Worm (Caenorhabditis elegans) whole organism, L3 larva: Measurements from ENCODE around the gene rab-33.

Experiments used
- R02D3.7 ChIP-seq: fragments of 150-350 bp; optimal IDR thresholded peaks from 2 replicates; lab custom pipeline; 2014; ENCODE audit warnings: missing biosample characterization, missing genetic modification characterization
- ZK546.5 ChIP-seq: sonication (generic microtip); optimal IDR thresholded peaks from 2 replicates; lab custom pipeline; 2017; ENCODE audit warnings: missing biosample characterization, missing genetic modification characterization
- aly-2 ChIP-seq: fragments of 150-350 bp; optimal IDR thresholded peaks from 2 replicates; lab custom pipeline; 2014; ENCODE audit warnings: missing biosample characterization, missing genetic modification characterization
- ama-1 ChIP-seq: fragments of 150-350 bp; optimal IDR thresholded peaks from 2 replicates; lab custom pipeline; 2018
- ceh-16 ChIP-seq: sonication (generic microtip); optimal IDR thresholded peaks from 2 replicates; lab custom pipeline; 2017; ENCODE audit warnings: missing biosample characterization, missing genetic modification characterization
- ceh-28 ChIP-seq: fragments of 150-350 bp; optimal IDR thresholded peaks from 2 replicates; lab custom pipeline; 2014; ENCODE audit warnings: missing biosample characterization, missing genetic modification reagents, missing genetic modification characterization
- ceh-82 ChIP-seq: fragments of 150-350 bp; optimal IDR thresholded peaks from 2 replicates; lab custom pipeline; 2014; ENCODE audit warnings: missing biosample characterization, missing genetic modification characterization
- ceh-9 ChIP-seq: sonication (generic microtip); optimal IDR thresholded peaks from 2 replicates; lab custom pipeline; 2018; ENCODE audit warnings: missing biosample characterization, missing genetic modification characterization
- daf-12 ChIP-seq: fragments of 150-350 bp; optimal IDR thresholded peaks from 2 replicates; lab custom pipeline; 2014; ENCODE audit warnings: missing biosample characterization, missing genetic modification reagents, missing genetic modification characterization
- egl-27 ChIP-seq: sonication (generic microtip); optimal IDR thresholded peaks from 4 replicates; lab custom pipeline; 2017; ENCODE audit warnings: missing biosample characterization, missing genetic modification reagents, missing genetic modification characterization
- egl-5 ChIP-seq: fragments of 150-350 bp; optimal IDR thresholded peaks from 2 replicates; lab custom pipeline; 2017; ENCODE audit warnings: missing biosample characterization, missing genetic modification reagents, missing genetic modification characterization, inconsistent platforms
- elt-1 ChIP-seq: fragments of 150-350 bp; optimal IDR thresholded peaks from 2 replicates; lab custom pipeline; 2014; ENCODE audit warnings: missing biosample characterization, missing genetic modification characterization
- elt-2 ChIP-seq: sonication (generic microtip); optimal IDR thresholded peaks from 2 replicates; lab custom pipeline; 2016; ENCODE audit warnings: missing genetic modification reagents, mild to moderate bottlenecking, missing genetic modification characterization, missing compliant biosample characterization
- elt-3 ChIP-seq, 3 experiments: fragments of 150-350 bp in 1 of 3; sonication (generic microtip) in 2 of 3; optimal IDR thresholded peaks; 2 replicates in 2 of 3; 4 replicates in 1 of 3; lab custom pipeline; 2014 to 2017; ENCODE audit warnings: missing biosample characterization in 3 of 3, missing genetic modification characterization in 3 of 3
- eor-1 ChIP-seq, 2 experiments: fragments of 150-350 bp; optimal IDR thresholded peaks; 2 replicates each; lab custom pipeline; 2014 to 2018; ENCODE audit warnings: missing biosample characterization in 2 of 2, missing genetic modification characterization in 2 of 2
- fkh-10 ChIP-seq: sonication (generic microtip); optimal IDR thresholded peaks from 2 replicates; lab custom pipeline; 2017; ENCODE audit warnings: missing biosample characterization, missing genetic modification reagents, missing genetic modification characterization
- fkh-2 ChIP-seq: fragments of 150-350 bp; optimal IDR thresholded peaks from 2 replicates; lab custom pipeline; 2014; ENCODE audit warnings: missing biosample characterization, missing genetic modification reagents, missing genetic modification characterization
- fos-1 ChIP-seq: fragments of 150-350 bp; optimal IDR thresholded peaks from 2 replicates; lab custom pipeline; 2014; ENCODE audit warnings: missing biosample characterization, missing genetic modification characterization
- hmg-11 ChIP-seq: sonication (generic microtip); optimal IDR thresholded peaks from 2 replicates; lab custom pipeline; 2016; ENCODE audit warnings: missing genetic modification characterization, missing compliant biosample characterization
- jun-1 ChIP-seq: fragments of 150-350 bp; optimal IDR thresholded peaks from 2 replicates; lab custom pipeline; 2014; ENCODE audit warnings: missing biosample characterization, missing genetic modification reagents, missing genetic modification characterization
- lin-15B ChIP-seq: fragments of 150-350 bp; optimal IDR thresholded peaks from 2 replicates; lab custom pipeline; 2014; ENCODE audit warnings: missing biosample characterization, missing genetic modification characterization
- lin-39 ChIP-seq: fragments of 150-350 bp; optimal IDR thresholded peaks from 2 replicates; lab custom pipeline; 2018; ENCODE audit warnings: missing biosample characterization, missing genetic modification reagents, missing genetic modification characterization
- lsy-12 ChIP-seq: sonication (generic microtip); optimal IDR thresholded peaks from 2 replicates; lab custom pipeline; 2016; ENCODE audit warnings: mild to moderate bottlenecking, missing genetic modification characterization, missing compliant biosample characterization
- mdl-1 ChIP-seq: fragments of 150-350 bp; optimal IDR thresholded peaks from 2 replicates; lab custom pipeline; 2014; ENCODE audit warnings: missing biosample characterization, missing genetic modification characterization
- mml-1 ChIP-seq: fragments of 150-350 bp; sonication (generic microtip); optimal IDR thresholded peaks from 3 replicates; lab custom pipeline; 2014; ENCODE audit warnings: missing biosample characterization, missing genetic modification characterization
- nfya-1 ChIP-seq: sonication (generic microtip); optimal IDR thresholded peaks from 2 replicates; lab custom pipeline; 2017; ENCODE audit warnings: missing genetic modification characterization, mild to moderate bottlenecking, missing compliant biosample characterization, antibody characterized with exemption, moderate library complexity; ENCODE audit not compliant: insufficient read depth
- nhr-11 ChIP-seq: fragments of 150-350 bp; optimal IDR thresholded peaks from 2 replicates; lab custom pipeline; 2014; ENCODE audit warnings: missing biosample characterization, missing genetic modification characterization
- nhr-12 ChIP-seq: fragments of 150-350 bp; optimal IDR thresholded peaks from 2 replicates; lab custom pipeline; 2014; ENCODE audit warnings: missing biosample characterization, missing genetic modification characterization
- nhr-23 ChIP-seq: fragments of 150-350 bp; optimal IDR thresholded peaks from 2 replicates; lab custom pipeline; 2014; ENCODE audit warnings: missing biosample characterization, missing genetic modification reagents, missing genetic modification characterization
- nhr-237 ChIP-seq: fragments of 150-350 bp; optimal IDR thresholded peaks from 2 replicates; lab custom pipeline; 2014; ENCODE audit warnings: missing biosample characterization, missing genetic modification characterization
- nhr-25 ChIP-seq: sonication (generic microtip); optimal IDR thresholded peaks from 2 replicates; lab custom pipeline; 2017; ENCODE audit warnings: missing biosample characterization, missing genetic modification characterization
- nhr-28 ChIP-seq: fragments of 150-350 bp; optimal IDR thresholded peaks from 2 replicates; lab custom pipeline; 2014; ENCODE audit warnings: missing biosample characterization, missing genetic modification characterization
- nhr-43 ChIP-seq: sonication (generic microtip); optimal IDR thresholded peaks from 2 replicates; lab custom pipeline; 2016; ENCODE audit warnings: mild to moderate bottlenecking, missing genetic modification characterization, missing compliant biosample characterization; ENCODE audit not compliant: poor library complexity, severe bottlenecking
- nhr-67 ChIP-seq: fragments of 150-350 bp; optimal IDR thresholded peaks from 2 replicates; lab custom pipeline; 2014; ENCODE audit warnings: missing biosample characterization, missing genetic modification characterization
- nhr-76 ChIP-seq: fragments of 150-350 bp; sonication (generic microtip); optimal IDR thresholded peaks from 5 replicates; lab custom pipeline; 2014; ENCODE audit warnings: missing biosample characterization, missing genetic modification characterization
- nhr-77 ChIP-seq: fragments of 150-350 bp; optimal IDR thresholded peaks from 2 replicates; lab custom pipeline; 2014; ENCODE audit warnings: missing biosample characterization, missing genetic modification characterization
- pha-4 ChIP-seq: fragments of 150-350 bp; optimal IDR thresholded peaks from 2 replicates; lab custom pipeline; 2014; ENCODE audit warnings: missing biosample characterization, missing genetic modification reagents, missing genetic modification characterization
- pqm-1 ChIP-seq: fragments of 150-350 bp; optimal IDR thresholded peaks from 2 replicates; lab custom pipeline; 2017; ENCODE audit warnings: missing biosample characterization, missing genetic modification characterization, inconsistent platforms
- sea-2 ChIP-seq: fragments of 150-350 bp; sonication (generic microtip); optimal IDR thresholded peaks from 4 replicates; lab custom pipeline; 2014; ENCODE audit warnings: missing biosample characterization, missing genetic modification reagents, missing genetic modification characterization
- skn-1 ChIP-seq: fragments of 150-350 bp; optimal IDR thresholded peaks from 2 replicates; lab custom pipeline; 2014; ENCODE audit warnings: missing biosample characterization, missing genetic modification characterization
- snpc-4 ChIP-seq: fragments of 150-350 bp; optimal IDR thresholded peaks from 2 replicates; lab custom pipeline; 2014; ENCODE audit warnings: missing biosample characterization, missing genetic modification characterization
- tbx-2 ChIP-seq: sonication (generic microtip); optimal IDR thresholded peaks from 2 replicates; lab custom pipeline; 2016; ENCODE audit warnings: mild to moderate bottlenecking, missing genetic modification characterization, missing compliant biosample characterization
- unc-39 ChIP-seq: sonication (generic microtip); optimal IDR thresholded peaks from 4 replicates; lab custom pipeline; 2017; ENCODE audit warnings: missing biosample characterization, missing genetic modification characterization
- unc-62 ChIP-seq: fragments of 150-350 bp; sonication (generic microtip); optimal IDR thresholded peaks from 4 replicates; lab custom pipeline; 2014; ENCODE audit warnings: missing biosample characterization, missing genetic modification reagents, missing genetic modification characterization
- zag-1 ChIP-seq: fragments of 150-350 bp; optimal IDR thresholded peaks from 2 replicates; lab custom pipeline; 2014; ENCODE audit warnings: missing biosample characterization, missing genetic modification characterization
- ztf-11 ChIP-seq: fragments of 150-350 bp; optimal IDR thresholded peaks from 2 replicates; lab custom pipeline; 2014; ENCODE audit warnings: missing biosample characterization, missing genetic modification characterization
- ztf-4 ChIP-seq: fragments of 150-350 bp; optimal IDR thresholded peaks from 2 replicates; lab custom pipeline; 2014; ENCODE audit warnings: missing biosample characterization, missing genetic modification characterization

The rab-33 gene

ce11 chrIII:10463653-10464052 is 40.0 kb downstream of the rab-33 start:
- TF ChIP-seq pha-4 (peak; percentile 70), elt-1 (tag; lab: Kevin White, UChicago) (no peak), ceh-28 (tag; lab: Kevin White, UChicago) (peak; percentile 84), pqm-1 (tag; lab: Kevin White, UChicago) (peak; percentile 69), nfya-1 (tag; lab: Kevin White, UChicago) (peak; percentile 32), jun-1 (tag; lab: Kevin White, UChicago) (peak; percentile 18), zag-1 (tag; lab: Kevin White, UChicago) (no peak), skn-1 (peak; percentile 44), nhr-23 (tag; lab: Kevin White, UChicago) (peak; percentile 67), eor-1 (tag; optimal IDR thresholded peaks at IDR 0.05; lab: Kevin White, UChicago) (no peak), nhr-25 (tag; lab: Kevin White, UChicago) (peak; percentile 70), ama-1 (lab: Kevin White, UChicago) (peak; percentile 36), elt-2 (peak; percentile 32)

- TF ChIP-seq nhr-23 (tag; lab: Kevin White, UChicago) (peak; percentile 55), lin-15B (tag; lab: Kevin White, UChicago) (no peak)
These were observed 40.6 kb downstream of the rab-33 start for ce11 chrIII:10462935-10463548.

ce11 chrIII:10461164-10461546 is 42.5 kb downstream of the rab-33 start, which contains the start of gene atx-2:
Gene atx-2, plus strand, starts transcription at chrIII:10461389.
- TF ChIP-seq nhr-237, result no peak
- TF ChIP-seq ZK546.5 (tag; lab: Kevin White, UChicago), result no peak
- TF ChIP-seq nhr-25 (tag; lab: Kevin White, UChicago), result peak; percentile 56
- TF ChIP-seq unc-39 (tag; lab: Kevin White, UChicago), result no peak
- TF ChIP-seq elt-2, result peak; percentile 46
- no peak for TF ChIP-seq ceh-9 (tag; lab: Kevin White, UChicago)
- peak; percentile 78 for TF ChIP-seq tbx-2 (tag; lab: Kevin White, UChicago)
- TF ChIP-seq eor-1 (tag; optimal IDR thresholded peaks at IDR 0.05; lab: Kevin White, UChicago), result no peak
- TF ChIP-seq nhr-77 (tag; lab: Kevin White, UChicago), result no peak
- no peak for TF ChIP-seq ama-1 (lab: Kevin White, UChicago)
- peak; percentile 42 for TF ChIP-seq fkh-10 (GFP tag; lab: Kevin White, UChicago)
- no peak for TF ChIP-seq mml-1
- TF ChIP-seq zag-1 (tag; lab: Kevin White, UChicago), result no peak
- no peak for TF ChIP-seq unc-62 (GFP tag; lab: Kevin White, UChicago)
- peak; percentile 59 for TF ChIP-seq skn-1
- TF ChIP-seq jun-1 (tag; lab: Kevin White, UChicago), result no peak
- no peak for TF ChIP-seq elt-3 (tag; optimal IDR thresholded peaks at IDR 0.05; lab: Kevin White, UChicago)
- TF ChIP-seq nhr-67 (tag; lab: Kevin White, UChicago), result no peak
- TF ChIP-seq ztf-11 (tag; lab: Kevin White, UChicago), result no peak
- TF ChIP-seq nfya-1 (tag; lab: Kevin White, UChicago), result peak; percentile 69
- peak; percentile 77 for TF ChIP-seq nhr-23 (tag; lab: Kevin White, UChicago)
- TF ChIP-seq nhr-43 (tag; lab: Kevin White, UChicago), result peak; percentile 93
- no peak for TF ChIP-seq fkh-2 (tag; lab: Kevin White, UChicago)
- TF ChIP-seq egl-27 (tag; lab: Kevin White, UChicago), result peak; percentile 22
- peak; percentile 98 for TF ChIP-seq hmg-11 (tag; lab: Kevin White, UChicago)
- TF ChIP-seq sea-2, result no peak
- peak; percentile 72 for TF ChIP-seq ceh-16 (tag; lab: Kevin White, UChicago)
- peak; percentile 56 for TF ChIP-seq ceh-82 (tag; lab: Kevin White, UChicago)
- peak; percentile 91 for TF ChIP-seq lin-39 (tag; lab: Kevin White, UChicago)
- TF ChIP-seq fos-1 (tag; lab: Kevin White, UChicago), result peak; percentile 28
- TF ChIP-seq ztf-4 (tag; lab: Kevin White, UChicago), result no peak
- TF ChIP-seq lin-15B (tag; lab: Kevin White, UChicago), result peak; percentile 80
- no peak for TF ChIP-seq aly-2 (tag; lab: Kevin White, UChicago)
- peak; percentile 11 for TF ChIP-seq pqm-1 (tag; lab: Kevin White, UChicago)
- TF ChIP-seq egl-5, result peak; percentile 26
- peak; percentile 32 for TF ChIP-seq snpc-4 (tag; lab: Kevin White, UChicago)
- TF ChIP-seq nhr-11, result no peak
- TF ChIP-seq R02D3.7, result peak; percentile 79
- TF ChIP-seq nhr-76 (tag; lab: Kevin White, UChicago), result no peak
- TF ChIP-seq mdl-1 (tag; lab: Kevin White, UChicago), result peak; percentile 72
- TF ChIP-seq nhr-12 (tag; lab: Kevin White, UChicago), result no peak
- TF ChIP-seq lsy-12 (tag; lab: Kevin White, UChicago), result peak; percentile 85
- no peak for TF ChIP-seq daf-12 (tag; lab: Kevin White, UChicago)
- TF ChIP-seq ceh-28 (tag; lab: Kevin White, UChicago), result peak; percentile 73
- TF ChIP-seq elt-1 (tag; lab: Kevin White, UChicago), result peak; percentile 56
- TF ChIP-seq pha-4, result peak; percentile 62
- TF ChIP-seq nhr-28 (tag; lab: Kevin White, UChicago), result no peak
